Fruit fly (Drosophila melanogaster) S2 (cell line): ENCODE data around the gene Taf11.

Experiments used
- CG8478 ChIP-seq: fragments of >200 bp; optimal IDR thresholded peaks from 2 replicates; lab custom pipeline; 2018
- CTCF ChIP-seq, 2 experiments: fragments of >200 bp; optimal IDR thresholded peaks; 2 replicates each; lab custom pipeline; 2018

DNA sequence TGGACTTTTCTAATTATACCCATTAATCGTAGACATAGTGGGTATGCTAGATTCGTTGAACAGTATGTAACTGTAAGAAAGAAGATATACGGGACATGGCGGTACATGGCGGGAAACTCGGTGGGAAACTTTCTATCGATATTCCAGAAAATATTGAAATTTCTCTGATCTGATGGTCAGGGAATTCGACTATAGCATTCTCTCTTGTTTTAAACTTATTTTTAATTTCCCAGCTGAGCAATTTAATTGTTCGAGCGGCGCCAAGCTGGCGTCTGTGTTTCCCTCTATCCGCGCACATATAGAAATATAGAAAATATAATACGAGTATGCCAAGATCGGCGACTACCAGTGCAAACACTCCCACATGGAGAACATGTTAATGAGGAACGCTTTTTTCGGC lies 16.1 kb upstream of the Taf11 start:
- TF ChIP-seq CG8478 (no peak), CTCF (optimal IDR thresholded peaks at IDR 0.05; lab: Kevin White, UChicago) (no peak)
